Fruit fly (Drosophila melanogaster): ENCODE results near the gene TrpRS-m.

- TF ChIP-seq CG6163 (GFP tag; IDR thresholded peaks at IDR 0.05) (no peak), fd59A (GFP tag; optimal IDR thresholded peaks at IDR 0.05) (no peak), CG1621 (tag; optimal IDR thresholded peaks at IDR 0.05) (no peak), Smox (GFP tag; optimal IDR thresholded peaks at IDR 0.05) (no peak), Sox102F (GFP tag; optimal IDR thresholded peaks at IDR 0.05) (no peak), CG31627 (GFP tag; optimal IDR thresholded peaks at IDR 0.05) (no peak), CG16779 (tag; optimal IDR thresholded peaks at IDR 0.05) (no peak), CG6792 (GFP tag; optimal IDR thresholded peaks at IDR 0.05) (no peak)
These were observed 49.1 kb downstream of the TrpRS-m start for dm6 chr3L:17898606-17899005.

All from whole organism, prepupa.